Fruit fly (Drosophila melanogaster): ENCODE measurements around the gene Gli.

DNA sequence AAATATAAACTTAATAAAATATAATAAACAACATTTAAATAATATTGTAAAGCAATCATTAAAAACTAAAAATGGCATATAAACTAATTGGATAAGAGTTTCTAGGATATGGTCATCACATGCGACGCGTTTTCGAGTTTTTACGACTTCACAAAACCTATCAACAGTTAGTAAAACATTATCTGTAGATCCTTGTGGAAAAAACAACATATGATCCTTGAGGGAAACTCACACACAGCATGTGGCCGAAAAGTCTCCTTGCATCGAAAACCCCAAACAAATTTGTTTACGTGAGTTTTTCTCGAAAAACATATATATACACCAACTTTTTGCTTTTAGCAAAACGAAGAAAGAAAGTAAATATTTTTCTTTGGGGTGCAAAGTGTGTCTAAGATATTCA lies 21.6 kb downstream of the Gli start:
- TF ChIP-seq pan (optimal IDR thresholded peaks at IDR 0.05): no peak
- no peak for TF ChIP-seq CG8478 (optimal IDR thresholded peaks at IDR 0.05)
